Worm (Caenorhabditis elegans) whole organism, midembryonic: ENCODE measurements around the gene nlp-48.

Experiments used
- flt-1 ChIP-seq: fragments of 200-800 bp; sonication (Bioruptor generic); IDR thresholded peaks from 2 replicates; pipeline ENCODE4 v1.3.6; 2022; ENCODE audit warnings: missing genetic modification characterization, missing compliant biosample characterization
- ztf-23 ChIP-seq: fragments of 200-800 bp; sonication (Bioruptor generic); IDR thresholded peaks from 2 replicates; pipeline ENCODE4 v1.3.6; 2022; ENCODE audit warnings: missing genetic modification reagents, missing genetic modification characterization, missing compliant biosample characterization
- ztf-29 ChIP-seq: fragments of 200-800 bp; sonication (Bioruptor generic); IDR thresholded peaks from 2 replicates; pipeline ENCODE4 v1.3.6; 2022; ENCODE audit warnings: missing genetic modification reagents, missing genetic modification characterization, missing compliant biosample characterization

ce11 chrIII:9353814-9354213 lies 47.1 kb downstream of the nlp-48 start:
- no peak for TF ChIP-seq ztf-23 (GFP tag; lab: Robert Waterston, UW)
- TF ChIP-seq ztf-29 (GFP tag; lab: Robert Waterston, UW): no peak
- TF ChIP-seq flt-1: no peak
